ENCODE assay signal across 1 fruit fly cellular context in the genomic region with DNA sequence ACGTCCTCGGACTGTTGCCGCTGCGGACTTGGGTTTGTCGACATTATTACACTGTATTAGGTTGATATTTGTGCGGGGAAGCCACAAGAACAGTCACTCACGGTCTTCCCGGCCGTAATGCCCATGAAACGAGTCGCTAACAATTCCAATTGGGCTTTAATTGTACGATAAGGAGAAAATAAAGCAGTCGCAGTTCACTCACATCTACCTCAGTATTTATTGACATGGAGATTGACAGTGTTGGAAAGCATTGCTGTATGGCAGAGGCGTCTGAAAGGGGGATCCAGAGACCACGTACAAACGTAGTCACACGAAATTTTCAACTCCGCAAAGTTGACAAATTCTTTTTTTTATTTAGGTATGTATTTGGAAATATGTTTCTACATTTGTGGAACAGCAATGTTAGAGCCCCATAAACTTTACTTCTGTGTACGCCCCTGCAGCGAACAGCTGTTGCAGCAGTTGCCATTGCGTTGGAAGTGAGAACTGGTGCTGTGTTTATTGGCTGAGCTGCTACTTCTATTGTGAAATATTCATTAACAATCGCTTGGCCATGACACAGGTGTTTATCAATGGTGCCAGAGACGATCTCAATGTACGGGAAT.
A peak's percentile ranks its signal among the peaks of the same experiment; 100 is the strongest.
TF ChIP-seq lines count a peak whose summit lies in the region.

Gene CG8372 (minus strand): TSS at position 237 of the 605 bp plus-strand sequence.
Gene CG8360 (plus strand): TSS at position 294 of the 605 bp plus-strand sequence.

TF ChIP-seq in whole organism, embryonic, 481 proteins besides CTCF, POLR2A, EP300 and RAD21 (continued from another document and continues in another):
- TF ChIP-seq hth (optimal IDR thresholded peaks at IDR 0.05; lab: Kevin White, UChicago) (no peak), knrl (GFP tag; IDR thresholded peaks at IDR 0.05; lab: Robert Waterston, UW; ENCODE audit: partially characterized antibody) (peak; percentile 57; the same call in 2 of the 3 replicates), kay (GFP tag; optimal IDR thresholded peaks at IDR 0.05; lab: Kevin White, UChicago) (peak; percentile 97), tll (GFP tag; optimal IDR thresholded peaks at IDR 0.05; lab: Kevin White, UChicago) (peak in 1 of 2 experiments; percentile 72), CG14441 (GFP tag; IDR thresholded peaks at IDR 0.05; lab: Robert Waterston, UW) (peak; percentile 99), Poxn (GFP tag; IDR thresholded peaks at IDR 0.05; lab: Robert Waterston, UW) (peak; percentile 91), lbe (GFP tag; optimal IDR thresholded peaks at IDR 0.05; lab: Kevin White, UChicago) (peak; percentile 99), CG9727 (GFP tag; optimal IDR thresholded peaks at IDR 0.05; lab: Kevin White, UChicago) (peak; percentile 98), Bgb (GFP tag; IDR thresholded peaks at IDR 0.05; lab: Robert Waterston, UW; ENCODE audit: partially characterized antibody) (peak; percentile 33; the same call in 1 of the 2 replicates), klu (GFP tag; IDR thresholded peaks at IDR 0.05; lab: Robert Waterston, UW) (peak; percentile 98), salm (tag; optimal IDR thresholded peaks at IDR 0.05; lab: Kevin White, UChicago) (peak; percentile 94), sim (GFP tag; IDR thresholded peaks at IDR 0.05; lab: Robert Waterston, UW) (peak; percentile 98), CG14710 (tag; optimal IDR thresholded peaks at IDR 0.05; lab: Kevin White, UChicago) (peak; percentile 97), shn (GFP tag; optimal IDR thresholded peaks at IDR 0.05; lab: Kevin White, UChicago) (peak; percentile 99), nerfin-1 (tag; optimal IDR thresholded peaks at IDR 0.05; lab: Kevin White, UChicago) (peak; percentile 96), sob (GFP tag; IDR thresholded peaks at IDR 0.05; lab: Robert Waterston, UW) (peak; percentile 99), ash1 (GFP tag; optimal IDR thresholded peaks at IDR 0.05; lab: Kevin White, UChicago) (peak; percentile 95), stwl (tag; optimal IDR thresholded peaks at IDR 0.05; lab: Kevin White, UChicago) (peak; percentile 92), Vsx1 (GFP tag; optimal IDR thresholded peaks at IDR 0.05; lab: Kevin White, UChicago) (peak; percentile 96), CG4360 (GFP tag; IDR thresholded peaks at IDR 0.05; lab: Robert Waterston, UW) (peak; percentile 90), CG43689 (GFP tag; IDR thresholded peaks at IDR 0.05; lab: Robert Waterston, UW) (peak; percentile 98), CG18619 (GFP tag; optimal IDR thresholded peaks at IDR 0.05; lab: Kevin White, UChicago) (peak; percentile 98), Hand (GFP tag; optimal IDR thresholded peaks at IDR 0.05; lab: Kevin White, UChicago) (peak; percentile 97), so (GFP tag; IDR thresholded peaks at IDR 0.05; lab: Robert Waterston, UW) (peak; percentile 99), schlank (tag; optimal IDR thresholded peaks at IDR 0.05; lab: Kevin White, UChicago) (peak; percentile 97), Opbp (GFP tag; IDR thresholded peaks at IDR 0.05; lab: Robert Waterston, UW; ENCODE audit: partially characterized antibody) (no peak; the same call in 2 of the 3 replicates), tna (GFP tag; IDR thresholded peaks at IDR 0.05; lab: Robert Waterston, UW; ENCODE audit: partially characterized antibody) (no peak), CG1647 (GFP tag; optimal IDR thresholded peaks at IDR 0.05; lab: Kevin White, UChicago) (peak; percentile 99), Sry-δ (GFP tag; optimal IDR thresholded peaks at IDR 0.05; lab: Kevin White, UChicago) (peak; percentile 85), CG7271 (tag; optimal IDR thresholded peaks at IDR 0.05; lab: Kevin White, UChicago) (peak; percentile 96), z (GFP tag; IDR thresholded peaks at IDR 0.05; lab: Robert Waterston, UW) (peak; percentile 84), CG14014 (GFP tag; IDR thresholded peaks at IDR 0.05; lab: Robert Waterston, UW) (peak; percentile 99), CG8359 (GFP tag; optimal IDR thresholded peaks at IDR 0.05; lab: Kevin White, UChicago; ENCODE audit: borderline replicate concordance) (peak; percentile 93), fd96Cb (tag; optimal IDR thresholded peaks at IDR 0.05; lab: Kevin White, UChicago) (peak; percentile 98), abd-A (tag; optimal IDR thresholded peaks at IDR 0.05; lab: Kevin White, UChicago) (no peak), jing (GFP tag; optimal IDR thresholded peaks at IDR 0.05; lab: Kevin White, UChicago) (peak; percentile 99), bigmax (GFP tag; optimal IDR thresholded peaks at IDR 0.05; lab: Kevin White, UChicago) (peak; percentile 76), CG30403 (GFP tag; optimal IDR thresholded peaks at IDR 0.05; lab: Kevin White, UChicago) (peak; percentile 99), CG10543 (GFP tag; optimal IDR thresholded peaks at IDR 0.05; lab: Kevin White, UChicago) (peak; percentile 98), CG2202 (tag; optimal IDR thresholded peaks at IDR 0.05; lab: Kevin White, UChicago) (peak; percentile 98), CG18599 (GFP tag; optimal IDR thresholded peaks at IDR 0.05; lab: Kevin White, UChicago) (peak; percentile 99), CG10267 (tag; optimal IDR thresholded peaks at IDR 0.05; lab: Kevin White, UChicago) (peak; percentile 100), CG12769 (tag; optimal IDR thresholded peaks at IDR 0.05; lab: Kevin White, UChicago) (peak; percentile 98), CG1233 (GFP tag; optimal IDR thresholded peaks at IDR 0.05; lab: Kevin White, UChicago) (peak; percentile 98), CG12219 (GFP tag; optimal IDR thresholded peaks at IDR 0.05; lab: Kevin White, UChicago) (peak; percentile 98), CG9932 (GFP tag; IDR thresholded peaks at IDR 0.05; lab: Robert Waterston, UW) (peak; percentile 99), ERR (GFP tag; optimal IDR thresholded peaks at IDR 0.05; lab: Kevin White, UChicago) (peak; percentile 99), nerfin-2 (GFP tag; IDR thresholded peaks at IDR 0.05; lab: Robert Waterston, UW; ENCODE audit: partially characterized antibody) (no peak), Rx (GFP tag; IDR thresholded peaks at IDR 0.05; lab: Robert Waterston, UW) (peak; percentile 99), zf30C (GFP tag; optimal IDR thresholded peaks at IDR 0.05; lab: Kevin White, UChicago) (peak; percentile 37), Xrp1 (GFP tag; IDR thresholded peaks at IDR 0.05; lab: Robert Waterston, UW) (peak; percentile 100), Scr (GFP tag; IDR thresholded peaks at IDR 0.05; lab: Robert Waterston, UW; ENCODE audit: partially characterized antibody) (peak; percentile 49), CG1602 (GFP tag; optimal IDR thresholded peaks at IDR 0.05; lab: Kevin White, UChicago) (peak; percentile 99), br (optimal IDR thresholded peaks at IDR 0.05; lab: Kevin White, UChicago) (no peak), Dref (GFP tag; IDR thresholded peaks at IDR 0.05; lab: Robert Waterston, UW) (peak; percentile 51), CG16813 (GFP tag; IDR thresholded peaks at IDR 0.05; lab: Robert Waterston, UW; ENCODE audit: partially characterized antibody) (no peak), Med (GFP tag; lab: Kevin White, UChicago) (peak; percentile 100), Ssrp (tag; optimal IDR thresholded peaks at IDR 0.05; lab: Kevin White, UChicago) (peak; percentile 98), gcm2 (GFP tag; optimal IDR thresholded peaks at IDR 0.05; lab: Kevin White, UChicago) (peak; percentile 99), Jarid2 (GFP tag; optimal IDR thresholded peaks at IDR 0.05; lab: Kevin White, UChicago) (peak; percentile 92), Dp (GFP tag; optimal IDR thresholded peaks at IDR 0.05; lab: Kevin White, UChicago) (peak; percentile 45), mam (GFP tag; optimal IDR thresholded peaks at IDR 0.05; lab: Kevin White, UChicago) (peak; percentile 99), Oaz (GFP tag; IDR thresholded peaks at IDR 0.05; lab: Robert Waterston, UW) (peak; percentile 98), slp2 (GFP tag; optimal IDR thresholded peaks at IDR 0.05; lab: Kevin White, UChicago) (peak; percentile 99), CG14667 (GFP tag; IDR thresholded peaks at IDR 0.05; lab: Robert Waterston, UW) (peak; percentile 99), Ets65A (GFP tag; lab: Kevin White, UChicago) (peak; percentile 100), sqz (GFP tag; optimal IDR thresholded peaks at IDR 0.05; lab: Kevin White, UChicago) (peak; percentile 96), Meics (GFP tag; optimal IDR thresholded peaks at IDR 0.05; lab: Kevin White, UChicago) (peak; percentile 98), CG17186 (GFP tag; optimal IDR thresholded peaks at IDR 0.05; lab: Kevin White, UChicago) (peak; percentile 95), Elba2 (GFP tag; optimal IDR thresholded peaks at IDR 0.05; lab: Kevin White, UChicago) (peak; percentile 99), CG3163 (GFP tag; optimal IDR thresholded peaks at IDR 0.05; lab: Kevin White, UChicago) (peak; percentile 94), gt (GFP tag; IDR thresholded peaks at IDR 0.05; lab: Robert Waterston, UW) (peak; percentile 97), CG12071 (GFP tag; optimal IDR thresholded peaks at IDR 0.05; lab: Kevin White, UChicago) (peak; percentile 99), Trl (optimal IDR thresholded peaks at IDR 0.05; lab: Kevin White, UChicago) (no peak), Trl (GFP tag; optimal IDR thresholded peaks at IDR 0.05; lab: Kevin White, UChicago) (peak; percentile 99), Awh (GFP tag; IDR thresholded peaks at IDR 0.05; lab: Robert Waterston, UW) (peak; percentile 99), gce (GFP tag; IDR thresholded peaks at IDR 0.05; lab: Robert Waterston, UW) (peak; percentile 98), crol (GFP tag; IDR thresholded peaks at IDR 0.05; lab: Robert Waterston, UW) (peak; percentile 79), GATAe (GFP tag; conservative IDR thresholded peaks at IDR 0.05; lab: Robert Waterston, UW) (peak; percentile 98), CG13296 (GFP tag; optimal IDR thresholded peaks at IDR 0.05; lab: Kevin White, UChicago) (peak; percentile 98), B-H1 (GFP tag; IDR thresholded peaks at IDR 0.05; lab: Robert Waterston, UW) (peak; percentile 99), HLHmδ (GFP tag; optimal IDR thresholded peaks at IDR 0.05; lab: Kevin White, UChicago) (no peak), Dip2 (GFP tag; IDR thresholded peaks at IDR 0.05; lab: Robert Waterston, UW) (peak; percentile 74; the same call in 1 of the 2 replicates), Adf1 (GFP tag; IDR thresholded peaks at IDR 0.05; lab: Robert Waterston, UW) (peak; percentile 90), CG34224 (GFP tag; IDR thresholded peaks at IDR 0.05; lab: Robert Waterston, UW; ENCODE audit: partially characterized antibody) (peak; percentile 42; the same call in 2 of the 3 replicates), CG30431 (GFP tag; optimal IDR thresholded peaks at IDR 0.05; lab: Kevin White, UChicago) (peak; percentile 98), CG15479 (GFP tag; optimal IDR thresholded peaks at IDR 0.05; lab: Kevin White, UChicago) (peak; percentile 68), Hr39 (optimal IDR thresholded peaks at IDR 0.05; lab: Kevin White, UChicago) (no peak), twi (tag; optimal IDR thresholded peaks at IDR 0.05; lab: Kevin White, UChicago) (peak; percentile 92), CG7928 (GFP tag; optimal IDR thresholded peaks at IDR 0.05; lab: Kevin White, UChicago) (peak; percentile 83), C15 (GFP tag; IDR thresholded peaks at IDR 0.05; lab: Robert Waterston, UW) (peak; percentile 97), wor (GFP tag; IDR thresholded peaks at IDR 0.05; lab: Robert Waterston, UW) (peak; percentile 96), Bdp1 (GFP tag; optimal IDR thresholded peaks at IDR 0.05; lab: Kevin White, UChicago) (peak; percentile 95), kah (GFP tag; optimal IDR thresholded peaks at IDR 0.05; lab: Kevin White, UChicago) (peak; percentile 93), CG17568 (GFP tag; optimal IDR thresholded peaks at IDR 0.05; lab: Kevin White, UChicago) (peak; percentile 98), yki (optimal IDR thresholded peaks at IDR 0.05; lab: Kevin White, UChicago) (no peak), Kr (GFP tag; optimal IDR thresholded peaks at IDR 0.05; lab: Kevin White, UChicago) (peak; percentile 18), seq (GFP tag; IDR thresholded peaks at IDR 0.05; lab: Robert Waterston, UW) (peak; percentile 99), CG3281 (GFP tag; optimal IDR thresholded peaks at IDR 0.05; lab: Kevin White, UChicago) (peak; percentile 98), CG3726 (GFP tag; IDR thresholded peaks at IDR 0.05; lab: Robert Waterston, UW) (peak; percentile 98), Ptx1 (GFP tag; IDR thresholded peaks at IDR 0.05; lab: Robert Waterston, UW) (peak; percentile 100), cad (GFP tag; optimal IDR thresholded peaks at IDR 0.05; lab: Kevin White, UChicago) (peak; percentile 39), CG7839 (tag; optimal IDR thresholded peaks at IDR 0.05; lab: Kevin White, UChicago) (peak; percentile 99), ind (GFP tag; optimal IDR thresholded peaks at IDR 0.05; lab: Kevin White, UChicago) (peak; percentile 99), CG14050 (GFP tag; IDR thresholded peaks at IDR 0.05; lab: Robert Waterston, UW) (peak; percentile 99), CG12104 (GFP tag; optimal IDR thresholded peaks at IDR 0.05; lab: Kevin White, UChicago) (peak; percentile 97), Hmr (GFP tag; optimal IDR thresholded peaks at IDR 0.05; lab: Kevin White, UChicago) (peak; percentile 99), Abd-B (GFP tag; optimal IDR thresholded peaks at IDR 0.05; lab: Kevin White, UChicago) (peak; percentile 98), tin (GFP tag; optimal IDR thresholded peaks at IDR 0.05; lab: Kevin White, UChicago) (peak; percentile 99), Aef1 (GFP tag; IDR thresholded peaks at IDR 0.05; lab: Robert Waterston, UW) (peak; percentile 99), CG17802 (tag; optimal IDR thresholded peaks at IDR 0.05; lab: Kevin White, UChicago) (peak; percentile 92), CG10959 (GFP tag; IDR thresholded peaks at IDR 0.05; lab: Robert Waterston, UW) (peak; percentile 97), cg (GFP tag; optimal IDR thresholded peaks at IDR 0.05; lab: Kevin White, UChicago) (peak; percentile 8), Atf6 (GFP tag; IDR thresholded peaks at IDR 0.05; lab: Robert Waterston, UW) (peak; percentile 99), sug (tag; optimal IDR thresholded peaks at IDR 0.05; lab: Kevin White, UChicago) (peak; percentile 97), ap (GFP tag; IDR thresholded peaks at IDR 0.05; lab: Robert Waterston, UW) (peak; percentile 99), pfk (GFP tag; optimal IDR thresholded peaks at IDR 0.05; lab: Kevin White, UChicago) (peak; percentile 59), CG42726 (GFP tag; IDR thresholded peaks at IDR 0.05; lab: Robert Waterston, UW; ENCODE audit: partially characterized antibody) (no peak), CG8944 (GFP tag; optimal IDR thresholded peaks at IDR 0.05; lab: Kevin White, UChicago) (peak; percentile 99), lov (optimal IDR thresholded peaks at IDR 0.05; lab: Kevin White, UChicago) (no peak), lov (GFP tag; IDR thresholded peaks at IDR 0.05; lab: Robert Waterston, UW) (peak; percentile 99), CG9215 (GFP tag; IDR thresholded peaks at IDR 0.05; lab: Robert Waterston, UW) (peak; percentile 97)
